Worm (Caenorhabditis elegans) whole organism, early embryonic: ENCODE data around the gene nlp-28.

ENCODE experiments used
- B0310.2 ChIP-seq: sonication (generic microtip); optimal IDR thresholded peaks from 2 replicates; lab custom pipeline; 2016; ENCODE audit warnings: mild to moderate bottlenecking, missing genetic modification characterization, missing compliant biosample characterization
- F13C5.2 ChIP-seq: sonication (generic microtip); optimal IDR thresholded peaks from 2 replicates; lab custom pipeline; 2017; ENCODE audit warnings: mild to moderate bottlenecking, missing genetic modification characterization, inconsistent platforms, missing compliant biosample characterization
- aly-1 ChIP-seq: sonication (generic microtip); optimal IDR thresholded peaks from 2 replicates; lab custom pipeline; 2016; ENCODE audit warnings: missing genetic modification characterization, missing compliant biosample characterization
- ama-1 ChIP-seq: fragments of 150-350 bp; optimal IDR thresholded peaks from 2 replicates; lab custom pipeline; 2014
- ceh-13 ChIP-seq: fragments of 200-800 bp; sonication (Bioruptor generic); optimal IDR thresholded peaks from 2 replicates; lab custom pipeline; 2018; ENCODE audit warnings: mild to moderate bottlenecking, missing genetic modification characterization, missing compliant biosample characterization
- ceh-36 ChIP-seq: sonication (generic microtip); optimal IDR thresholded peaks from 2 replicates; lab custom pipeline; 2016; ENCODE audit warnings: missing genetic modification characterization, inconsistent platforms, missing compliant biosample characterization
- ets-7 ChIP-seq: sonication (generic microtip); optimal IDR thresholded peaks from 2 replicates; lab custom pipeline; 2016; ENCODE audit warnings: missing genotype, missing genetic modification characterization, missing compliant biosample characterization
- flt-1 ChIP-seq: fragments of 200-800 bp; sonication (Bioruptor generic); IDR thresholded peaks from 2 replicates; pipeline ENCODE4 v1.3.6; 2022; ENCODE audit warnings: missing genetic modification characterization, missing compliant biosample characterization
- hmbx-1 ChIP-seq: sonication (generic microtip); optimal IDR thresholded peaks from 2 replicates; lab custom pipeline; 2016; ENCODE audit warnings: mild to moderate bottlenecking, missing genetic modification characterization, missing compliant biosample characterization
- hmg-4 ChIP-seq: fragments of 200-800 bp; sonication (Bioruptor generic); optimal IDR thresholded peaks from 2 replicates; lab custom pipeline; 2018; ENCODE audit warnings: mild to moderate bottlenecking, missing genetic modification characterization, missing compliant biosample characterization
- hnd-1 ChIP-seq: sonication (generic microtip); optimal IDR thresholded peaks from 2 replicates; lab custom pipeline; 2016; ENCODE audit warnings: missing genetic modification characterization, missing compliant biosample characterization
- pes-1 ChIP-seq: fragments of 200-800 bp; sonication (Bioruptor generic); IDR thresholded peaks from 2 replicates; pipeline ENCODE4 v1.3.6; 2022; ENCODE audit warnings: missing genetic modification reagents, missing genetic modification characterization, missing compliant biosample characterization
- scrt-1 ChIP-seq: fragments of 200-800 bp; sonication (Bioruptor generic); IDR thresholded peaks from 2 replicates; pipeline ENCODE4 v1.3.6; 2022; ENCODE audit warnings: missing genetic modification characterization, missing compliant biosample characterization
- sea-1 ChIP-seq: fragments of 200-800 bp; sonication (Bioruptor generic); conservative IDR thresholded peaks from 2 replicates; pipeline ENCODE4 v1.3.6; 2022; ENCODE audit warnings: missing genetic modification characterization, missing compliant biosample characterization
- tbx-11 ChIP-seq: fragments of 200-800 bp; sonication (Bioruptor generic); IDR thresholded peaks from 2 replicates; pipeline ENCODE4 v1.3.6; 2022; ENCODE audit warnings: missing genetic modification characterization, missing compliant biosample characterization
- tbx-37 ChIP-seq: fragments of 200-800 bp; sonication (Bioruptor generic); conservative IDR thresholded peaks from 2 replicates; pipeline ENCODE4 v1.3.6; 2022; ENCODE audit warnings: missing genetic modification reagents, missing genetic modification characterization, missing compliant biosample characterization
- tra-4 ChIP-seq: sonication (generic microtip); optimal IDR thresholded peaks from 2 replicates; lab custom pipeline; 2017; ENCODE audit warnings: missing genetic modification characterization, missing compliant biosample characterization

The nlp-28 gene

ce11 chrV:3972846-3973245, 14.9 kb upstream of the nlp-28 start, which contains the start of gene cyp-34A10:
Gene cyp-34A10, minus strand, starts transcription at chrV:3972991.
- TF ChIP-seq ceh-13 (no peak), hnd-1 (tag; lab: Kevin White, UChicago) (no peak), ets-7 (tag; lab: Kevin White, UChicago) (no peak), hmg-4 (GFP tag; lab: Kevin White, UChicago) (no peak), pes-1 (GFP tag; lab: Robert Waterston, UW) (no peak), tbx-11 (GFP tag; lab: Robert Waterston, UW) (no peak), B0310.2 (tag; lab: Kevin White, UChicago) (no peak), tra-4 (no peak)

DNA sequence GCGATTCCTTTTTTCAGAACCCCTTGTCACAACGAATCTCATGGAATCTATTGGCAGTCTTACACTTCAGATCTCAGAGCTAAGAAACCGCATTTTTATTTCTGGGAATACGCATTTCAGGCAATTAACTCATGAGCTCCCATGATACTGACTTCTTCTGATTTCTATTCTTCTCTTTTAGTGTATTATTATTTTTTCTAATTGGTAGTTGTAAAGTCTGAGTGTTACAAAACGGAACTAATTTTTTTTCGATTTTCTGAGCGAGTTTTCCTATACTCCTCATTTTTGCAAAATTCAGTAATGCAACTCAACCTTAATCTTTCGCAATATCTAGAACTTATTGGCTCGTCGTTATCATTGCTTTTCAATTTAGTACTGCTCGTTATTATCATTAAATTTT, 13.3 kb upstream of the nlp-28 start, which contains the start of gene str-82:
Gene str-82 (plus strand): TSS at position 301 of the 400 bp plus-strand sequence.
- TF ChIP-seq hmg-4 (GFP tag; lab: Kevin White, UChicago) (no peak), pes-1 (GFP tag; lab: Robert Waterston, UW) (no peak), hnd-1 (tag; lab: Kevin White, UChicago) (no peak), B0310.2 (tag; lab: Kevin White, UChicago) (no peak), tbx-37 (no peak), hmbx-1 (no peak), ceh-36 (no peak), tra-4 (no peak), flt-1 (GFP tag; lab: Robert Waterston, UW) (no peak), aly-1 (tag; lab: Kevin White, UChicago) (no peak), F13C5.2 (tag; lab: Kevin White, UChicago) (no peak), scrt-1 (GFP tag; lab: Robert Waterston, UW) (no peak), sea-1 (GFP tag; lab: Robert Waterston, UW) (no peak), ama-1 (lab: Kevin White, UChicago) (no peak), ceh-13 (no peak), tbx-11 (GFP tag; lab: Robert Waterston, UW) (no peak), ets-7 (tag; lab: Kevin White, UChicago) (no peak)

DNA sequence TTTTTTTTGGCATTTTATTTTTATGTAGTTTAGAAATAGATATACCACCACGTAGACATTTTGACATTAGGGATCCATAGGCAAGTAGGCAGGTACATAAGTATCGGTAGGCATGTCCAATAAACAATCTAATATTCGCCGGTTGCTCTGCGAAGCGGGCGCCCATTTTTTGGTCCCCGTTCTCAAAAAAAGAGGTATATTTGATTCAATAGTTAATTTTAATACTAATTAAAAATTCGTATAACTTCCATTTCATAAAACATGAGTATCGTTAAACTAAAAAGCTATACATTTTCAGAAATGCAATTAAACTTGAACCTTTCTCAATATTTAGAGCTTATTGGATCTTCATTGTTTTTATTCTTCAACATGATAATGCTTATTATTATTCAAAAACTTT, 10.7 kb upstream of the nlp-28 start, which contains the start of gene str-83:
Gene str-83 (plus strand): TSS at position 301 of the 400 bp plus-strand sequence.
- TF ChIP-seq tra-4 (no peak), hmg-4 (GFP tag; lab: Kevin White, UChicago) (no peak), pes-1 (GFP tag; lab: Robert Waterston, UW) (no peak), ets-7 (tag; lab: Kevin White, UChicago) (no peak), ama-1 (lab: Kevin White, UChicago) (no peak), ceh-36 (no peak), hmbx-1 (no peak), F13C5.2 (tag; lab: Kevin White, UChicago) (no peak), aly-1 (tag; lab: Kevin White, UChicago) (no peak), flt-1 (GFP tag; lab: Robert Waterston, UW) (no peak), scrt-1 (GFP tag; lab: Robert Waterston, UW) (no peak), tbx-11 (GFP tag; lab: Robert Waterston, UW) (no peak), ceh-13 (no peak), B0310.2 (tag; lab: Kevin White, UChicago) (no peak)

- TF ChIP-seq B0310.2 (tag; lab: Kevin White, UChicago): no peak
- TF ChIP-seq ama-1 (lab: Kevin White, UChicago): no peak
Observed at ce11 chrV:3979053-3979452, 8.6 kb upstream of the nlp-28 start, which contains the start of gene nlp-34. Gene nlp-34, minus strand, starts transcription at chrV:3979134.

- no peak for TF ChIP-seq B0310.2 (tag; lab: Kevin White, UChicago)
- no peak for TF ChIP-seq sea-1 (GFP tag; lab: Robert Waterston, UW)
- no peak for TF ChIP-seq flt-1 (GFP tag; lab: Robert Waterston, UW)
- no peak for TF ChIP-seq ceh-36
- no peak for TF ChIP-seq ama-1 (lab: Kevin White, UChicago)
- TF ChIP-seq tbx-37: no peak
Observed at ce11 chrV:3979819-3980218, 7.9 kb upstream of the nlp-28 start, which contains the start of gene nlp-31. Gene nlp-31, plus strand, starts transcription at chrV:3980055.

DNA sequence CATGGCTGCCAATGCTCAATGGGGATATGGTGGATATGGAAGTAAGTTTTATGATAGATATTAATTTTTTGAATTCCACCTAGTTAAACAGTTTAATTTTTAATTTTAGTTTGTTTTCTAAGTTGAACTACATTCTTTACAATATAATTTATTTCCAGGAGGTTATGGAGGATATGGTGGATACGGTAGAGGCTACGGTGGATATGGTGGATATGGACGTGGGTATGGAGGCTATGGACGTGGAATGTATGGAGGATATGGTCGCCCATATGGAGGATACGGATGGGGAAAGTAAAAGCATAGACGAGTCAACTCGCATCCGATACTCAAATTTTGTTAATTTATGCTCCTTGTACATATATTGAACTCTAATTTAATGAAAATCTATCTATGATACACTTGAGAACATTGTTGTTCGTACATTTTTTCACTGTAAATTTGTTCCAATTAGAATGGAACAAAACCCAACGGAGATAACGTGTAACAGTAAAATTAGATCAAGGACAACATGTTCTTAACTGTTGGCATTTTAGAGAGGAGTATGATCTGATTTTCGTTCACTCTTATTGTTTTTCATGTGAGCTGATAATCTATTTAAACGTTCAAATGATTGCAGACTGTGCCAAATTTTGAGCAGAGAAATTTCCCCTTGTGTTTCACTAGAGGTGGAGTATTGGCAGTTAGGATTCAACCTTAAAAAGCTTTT, 7.3 kb upstream of the nlp-28 start:
- TF ChIP-seq hmg-4 (GFP tag; lab: Kevin White, UChicago) (no peak), hnd-1 (tag; lab: Kevin White, UChicago) (no peak), pes-1 (GFP tag; lab: Robert Waterston, UW) (no peak), tbx-11 (GFP tag; lab: Robert Waterston, UW) (no peak), F13C5.2 (tag; lab: Kevin White, UChicago) (no peak), B0310.2 (tag; lab: Kevin White, UChicago) (no peak), scrt-1 (GFP tag; lab: Robert Waterston, UW) (no peak), ama-1 (lab: Kevin White, UChicago) (no peak), aly-1 (tag; lab: Kevin White, UChicago) (no peak), flt-1 (GFP tag; lab: Robert Waterston, UW) (no peak), hmbx-1 (no peak), ets-7 (tag; lab: Kevin White, UChicago) (no peak), ceh-13 (no peak), sea-1 (GFP tag; lab: Robert Waterston, UW) (no peak), tra-4 (no peak), tbx-37 (no peak)

- no peak for TF ChIP-seq tbx-11 (GFP tag; lab: Robert Waterston, UW)
- TF ChIP-seq ets-7 (tag; lab: Kevin White, UChicago): no peak
Observed at ce11 chrV:3981680-3982079, 6.0 kb upstream of the nlp-28 start, which contains the start of gene nlp-30. Gene nlp-30, plus strand, starts transcription at chrV:3981980.
